Fruit fly (Drosophila melanogaster): ENCODE measurements around the gene mrn.

Gene mrn

DNA sequence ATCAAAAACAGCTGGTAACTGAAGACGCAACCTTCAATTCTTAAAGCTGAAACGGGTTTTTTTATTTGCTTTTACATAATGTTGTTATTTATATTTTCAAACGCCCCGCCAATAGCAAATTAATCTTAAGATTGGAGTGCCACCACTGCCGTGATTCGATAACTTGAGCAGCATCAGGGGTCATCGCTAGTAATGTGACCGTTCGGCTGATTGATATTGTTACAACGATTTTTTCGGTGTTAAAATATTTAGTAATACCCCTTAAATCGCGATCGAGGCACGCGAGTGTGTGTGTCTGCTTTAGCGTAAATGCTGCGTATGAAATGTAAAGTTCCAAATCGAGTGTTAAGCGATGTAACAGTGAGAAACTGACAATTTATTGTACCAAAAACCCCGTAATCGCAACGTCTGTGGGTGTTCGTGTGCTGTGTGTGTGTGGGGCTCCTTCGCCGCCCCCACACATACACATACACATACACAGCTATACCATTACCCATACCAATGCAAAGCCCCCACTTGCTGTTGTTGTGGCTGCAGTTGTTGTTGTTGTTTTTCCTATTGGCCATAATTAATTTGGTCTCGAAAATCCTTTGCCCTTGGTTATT lies 14.4 kb downstream of the mrn start, which contains the start of gene dop (continued):
- TF ChIP-seq Side (GFP tag; optimal IDR thresholded peaks at IDR 0.05), result peak; percentile 43
- TF ChIP-seq CG34422 (GFP tag; IDR thresholded peaks at IDR 0.05), result no peak
- peak; percentile 72 for TF ChIP-seq gfzf (GFP tag; optimal IDR thresholded peaks at IDR 0.05)
- TF ChIP-seq tll (GFP tag; optimal IDR thresholded peaks at IDR 0.05), result no peak
- no peak for TF ChIP-seq NfI (GFP tag; optimal IDR thresholded peaks at IDR 0.05)
- 0 out of 3 replicates have a peak, but pooled peaks have one; percentile 35 for TF ChIP-seq mld (GFP tag; IDR thresholded peaks at IDR 0.05; ENCODE audit: partially characterized antibody)
- no peak for TF ChIP-seq Poxn (GFP tag; IDR thresholded peaks at IDR 0.05)
- TF ChIP-seq psq (GFP tag; optimal IDR thresholded peaks at IDR 0.05), result no peak
- TF ChIP-seq HLH4C (GFP tag; IDR thresholded peaks at IDR 0.05; ENCODE audit: partially characterized antibody), result peak; percentile 60
- TF ChIP-seq CG14710 (tag; optimal IDR thresholded peaks at IDR 0.05), result peak; percentile 61
- no peak for TF ChIP-seq Spps (tag; optimal IDR thresholded peaks at IDR 0.05)
- TF ChIP-seq pfk (GFP tag; optimal IDR thresholded peaks at IDR 0.05), result no peak
- TF ChIP-seq pan (optimal IDR thresholded peaks at IDR 0.05), result no peak
- no peak for TF ChIP-seq pan (GFP tag; optimal IDR thresholded peaks at IDR 0.05 in 1 of 2, IDR thresholded peaks at IDR 0.05 in 1 of 2)
- peak; percentile 53 for TF ChIP-seq stwl (tag; optimal IDR thresholded peaks at IDR 0.05)
- no peak for TF ChIP-seq fd64A (GFP tag; optimal IDR thresholded peaks at IDR 0.05)
- TF ChIP-seq gsb-n (tag; optimal IDR thresholded peaks at IDR 0.05), result no peak
- no peak for TF ChIP-seq CG10321 (GFP tag; IDR thresholded peaks at IDR 0.05)
- no peak for TF ChIP-seq CG3407 (GFP tag; optimal IDR thresholded peaks at IDR 0.05)
- no peak for TF ChIP-seq caup (GFP tag; optimal IDR thresholded peaks at IDR 0.05; ENCODE audit: severe bottlenecking)
- no peak for TF ChIP-seq dati (GFP tag; IDR thresholded peaks at IDR 0.05)
- TF ChIP-seq crp (GFP tag; optimal IDR thresholded peaks at IDR 0.05), result no peak
- no peak for TF ChIP-seq Sox102F (GFP tag; optimal IDR thresholded peaks at IDR 0.05)
- no peak for TF ChIP-seq CG4282 (GFP tag; optimal IDR thresholded peaks at IDR 0.05)
- no peak for TF ChIP-seq C15 (GFP tag; IDR thresholded peaks at IDR 0.05)
- no peak for TF ChIP-seq D (optimal IDR thresholded peaks at IDR 0.05)
- no peak for TF ChIP-seq D (GFP tag; optimal IDR thresholded peaks at IDR 0.05)
- peak; percentile 33 for TF ChIP-seq CoRest (tag; optimal IDR thresholded peaks at IDR 0.05)
- no peak for TF ChIP-seq CG31224 (GFP tag; IDR thresholded peaks at IDR 0.05)
- TF ChIP-seq nerfin-1 (tag; optimal IDR thresholded peaks at IDR 0.05), result no peak
- TF ChIP-seq Ptx1 (GFP tag; IDR thresholded peaks at IDR 0.05), result no peak
- no peak for TF ChIP-seq sens-2 (GFP tag; IDR thresholded peaks at IDR 0.05)
- TF ChIP-seq Jarid2 (GFP tag; optimal IDR thresholded peaks at IDR 0.05), result peak; percentile 13
- TF ChIP-seq dimm (GFP tag; IDR thresholded peaks at IDR 0.05), result no peak
- no peak for TF ChIP-seq CG5180 (GFP tag; optimal IDR thresholded peaks at IDR 0.05)
- TF ChIP-seq CG11695 (GFP tag; IDR thresholded peaks at IDR 0.05), result no peak
- TF ChIP-seq CG32772 (GFP tag; IDR thresholded peaks at IDR 0.05), result no peak
- TF ChIP-seq Hsf (GFP tag; optimal IDR thresholded peaks at IDR 0.05), result peak; percentile 39
- peak; percentile 59 for TF ChIP-seq trem (tag; optimal IDR thresholded peaks at IDR 0.05)
- TF ChIP-seq CG15514 (GFP tag; optimal IDR thresholded peaks at IDR 0.05), result peak; percentile 61
- peak; percentile 92 for TF ChIP-seq Ets65A (GFP tag)
- no peak for TF ChIP-seq CG3065 (GFP tag; optimal IDR thresholded peaks at IDR 0.05)
- no peak for TF ChIP-seq luna (GFP tag; optimal IDR thresholded peaks at IDR 0.05)
- TF ChIP-seq Fer3 (tag; optimal IDR thresholded peaks at IDR 0.05), result no peak
- no peak for TF ChIP-seq CG11398 (GFP tag; optimal IDR thresholded peaks at IDR 0.05)
- TF ChIP-seq CG13424 (tag; optimal IDR thresholded peaks at IDR 0.05), result peak; percentile 6
- peak; percentile 72 for TF ChIP-seq Dll (GFP tag; IDR thresholded peaks at IDR 0.05; ENCODE audit: partially characterized antibody)
- no peak for TF ChIP-seq Rx (GFP tag; IDR thresholded peaks at IDR 0.05)
- TF ChIP-seq B-H2 (GFP tag; optimal IDR thresholded peaks at IDR 0.05), result peak; percentile 58
- TF ChIP-seq pum (GFP tag; optimal IDR thresholded peaks at IDR 0.05), result no peak

All from whole organism, embryonic.